Fruit fly (Drosophila melanogaster): ENCODE data around the gene CG34302.
A peak's percentile ranks its signal among the peaks of the same experiment; 100 is the strongest.

CG34302 gene

DNA sequence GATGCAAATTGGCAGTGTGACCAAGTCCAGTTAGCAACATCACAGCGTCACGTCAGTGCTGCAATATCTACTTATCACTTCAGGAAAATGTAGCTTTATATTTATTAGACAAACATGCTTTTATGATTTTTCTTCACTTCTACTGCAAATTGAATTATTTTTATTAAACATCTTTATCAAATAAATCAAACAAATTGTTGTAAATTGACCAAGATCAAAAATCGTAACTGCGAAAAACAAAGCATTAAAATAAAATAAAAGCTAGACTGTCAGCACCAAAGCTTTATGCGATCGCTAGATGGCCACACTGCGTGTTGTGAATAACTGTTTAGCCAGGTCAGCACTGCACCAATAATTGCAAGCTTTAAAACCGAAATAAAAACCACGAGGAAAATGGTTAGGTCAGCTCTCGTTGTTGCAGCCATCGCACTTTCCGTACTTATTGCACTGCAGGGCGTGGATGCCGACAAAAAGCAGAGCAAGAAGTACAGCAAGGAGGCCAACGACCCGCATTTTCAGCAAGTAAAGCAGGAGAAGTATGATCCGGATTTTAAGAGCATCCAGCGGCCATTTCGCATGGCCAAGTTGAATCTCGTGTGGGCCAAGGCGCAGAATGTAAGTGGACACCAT, 32.3 kb downstream of the CG34302 start, which contains the start of the genes CG12945 and CG8507 (continued):
- TF ChIP-seq CG2199 (GFP tag; IDR thresholded peaks at IDR 0.05) (no peak), tx (GFP tag; optimal IDR thresholded peaks at IDR 0.05) (no peak), NFAT (GFP tag; IDR thresholded peaks at IDR 0.05) (no peak), CG30403 (GFP tag; optimal IDR thresholded peaks at IDR 0.05) (peak; percentile 67), CG10267 (tag; optimal IDR thresholded peaks at IDR 0.05) (peak; percentile 35), Bgb (GFP tag; IDR thresholded peaks at IDR 0.05; ENCODE audit: partially characterized antibody) (no peak), pb (GFP tag; optimal IDR thresholded peaks at IDR 0.05) (no peak), Elba2 (GFP tag; optimal IDR thresholded peaks at IDR 0.05) (peak; percentile 37), Abd-B (GFP tag; optimal IDR thresholded peaks at IDR 0.05) (peak; percentile 76), CG9797 (GFP tag; optimal IDR thresholded peaks at IDR 0.05) (peak; percentile 76), bcd (GFP tag; optimal IDR thresholded peaks at IDR 0.05) (peak; percentile 60), CG11093 (GFP tag; IDR thresholded peaks at IDR 0.05) (no peak), Bdp1 (GFP tag; optimal IDR thresholded peaks at IDR 0.05) (peak; percentile 14), vnd (GFP tag; IDR thresholded peaks at IDR 0.05; ENCODE audit: partially characterized antibody) (no peak), ap (GFP tag; IDR thresholded peaks at IDR 0.05) (no peak), Atf-2 (GFP tag; optimal IDR thresholded peaks at IDR 0.05) (peak; percentile 53), NK7.1 (GFP tag; optimal IDR thresholded peaks at IDR 0.05) (no peak), CG17361 (GFP tag; IDR thresholded peaks at IDR 0.05) (peak; percentile 69), dimm (GFP tag; IDR thresholded peaks at IDR 0.05) (no peak), B-H2 (GFP tag; optimal IDR thresholded peaks at IDR 0.05) (no peak), CG34376 (GFP tag; optimal IDR thresholded peaks at IDR 0.05) (peak; percentile 24), Fer2 (tag; optimal IDR thresholded peaks at IDR 0.05) (no peak), Oli (tag; optimal IDR thresholded peaks at IDR 0.05) (peak; percentile 13), Ets97D (GFP tag; optimal IDR thresholded peaks at IDR 0.05) (peak; percentile 44), CG2712 (tag; optimal IDR thresholded peaks at IDR 0.05) (peak; percentile 47), corto (GFP tag; optimal IDR thresholded peaks at IDR 0.05) (no peak), sna (GFP tag; IDR thresholded peaks at IDR 0.05; ENCODE audit: partially characterized antibody) (no peak), chinmo (GFP tag; IDR thresholded peaks at IDR 0.05; ENCODE audit: partially characterized antibody) (no peak), CG18262 (tag; optimal IDR thresholded peaks at IDR 0.05) (peak; percentile 48), ken (GFP tag; IDR thresholded peaks at IDR 0.05) (0 out of 3 replicates have a peak, but pooled peaks have one; percentile 28), CG18011 (GFP tag; optimal IDR thresholded peaks at IDR 0.05) (peak; percentile 28), CG17612 (GFP tag; IDR thresholded peaks at IDR 0.05) (no peak), sug (tag; optimal IDR thresholded peaks at IDR 0.05) (peak; percentile 71), Trl (optimal IDR thresholded peaks at IDR 0.05) (no peak), Trl (GFP tag; optimal IDR thresholded peaks at IDR 0.05) (peak; percentile 4), Myb (GFP tag; optimal IDR thresholded peaks at IDR 0.05) (peak; percentile 72), CG4404 (GFP tag; IDR thresholded peaks at IDR 0.05) (peak; percentile 37; the same call in 1 of the 2 replicates), CoRest (tag; optimal IDR thresholded peaks at IDR 0.05) (peak; percentile 76), yki (optimal IDR thresholded peaks at IDR 0.05) (no peak), CG15601 (tag; optimal IDR thresholded peaks at IDR 0.05) (peak; percentile 35), CG13624 (GFP tag; optimal IDR thresholded peaks at IDR 0.05) (peak; percentile 42), vfl (GFP tag; optimal IDR thresholded peaks at IDR 0.05) (peak; percentile 46), Rfx (GFP tag; IDR thresholded peaks at IDR 0.05) (peak; percentile 66), abd-A (tag; optimal IDR thresholded peaks at IDR 0.05) (no peak), bbx (GFP tag; IDR thresholded peaks at IDR 0.05; ENCODE audit: partially characterized antibody) (0 out of 2 replicates have a peak, but pooled peaks have one; percentile 18), CG10147 (GFP tag; optimal IDR thresholded peaks at IDR 0.05) (peak; percentile 58), CG15479 (GFP tag; optimal IDR thresholded peaks at IDR 0.05) (peak; percentile 8), Vsx1 (GFP tag; optimal IDR thresholded peaks at IDR 0.05) (no peak), mirr (GFP tag; optimal IDR thresholded peaks at IDR 0.05) (no peak), nau (GFP tag; optimal IDR thresholded peaks at IDR 0.05) (no peak)

Measured in whole organism, embryonic.